Worm (Caenorhabditis elegans): ENCODE results near the gene zmp-6.
A peak's percentile ranks its signal among the peaks of the same experiment; 100 is the strongest.

zmp-6 gene

DNA sequence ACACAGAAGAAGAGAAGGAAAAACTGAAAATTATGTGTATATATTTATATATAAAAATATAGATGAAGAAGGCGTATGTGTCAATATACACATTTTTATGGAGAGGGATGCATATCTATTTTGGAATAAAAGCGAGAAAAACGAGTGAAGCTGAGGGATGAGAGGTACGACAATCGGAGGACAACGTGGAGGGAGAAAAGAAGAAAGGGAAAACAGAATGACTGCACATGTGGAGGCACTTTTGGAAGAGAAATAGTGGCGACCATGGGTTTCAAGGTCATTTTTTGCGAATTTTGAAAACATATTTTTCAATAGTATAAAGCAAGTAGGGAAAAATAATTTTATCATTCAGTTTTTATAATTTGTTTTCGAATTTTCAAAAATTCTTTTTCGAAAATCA is 44.9 kb upstream of the zmp-6 start (continued):
- TF ChIP-seq aly-2 (tag; optimal IDR thresholded peaks at IDR 0.05), result no peak
- TF ChIP-seq nhr-28 (tag; optimal IDR thresholded peaks at IDR 0.05), result peak; percentile 38
- no peak for TF ChIP-seq egl-27 (tag; optimal IDR thresholded peaks at IDR 0.05)

ce11 chrIII:7291216-7291615 is 43.6 kb upstream of the zmp-6 start:
- peak in 1 of 2 experiments; percentile 52 for TF ChIP-seq unc-62 (GFP tag; optimal IDR thresholded peaks at IDR 0.05 in 1 of 2)
- no peak for TF ChIP-seq unc-62 (tag; optimal IDR thresholded peaks at IDR 0.05)
- TF ChIP-seq ceh-62 (tag; optimal IDR thresholded peaks at IDR 0.05), result no peak

ce11 chrIII:7290462-7290861 is 42.8 kb upstream of the zmp-6 start, which contains the start of gene algn-11:
algn-11 (minus strand) TSS chrIII:7290562.
- no peak for TF ChIP-seq saeg-2 (GFP tag; IDR thresholded peaks at IDR 0.05)
- TF ChIP-seq dpl-1 (GFP tag; optimal IDR thresholded peaks at IDR 0.05), result no peak
- no peak for TF ChIP-seq F44E2.7 (GFP tag; IDR thresholded peaks at IDR 0.05)
- no peak for TF ChIP-seq attf-4 (tag; optimal IDR thresholded peaks at IDR 0.05)
- TF ChIP-seq lin-29 (GFP tag; IDR thresholded peaks at IDR 0.05), result no peak
- TF ChIP-seq ctbp-1 (GFP tag; IDR thresholded peaks at IDR 0.05), result no peak
- no peak for TF ChIP-seq skn-1 (tag; optimal IDR thresholded peaks at IDR 0.05)
- TF ChIP-seq nhr-111 (GFP tag; optimal IDR thresholded peaks at IDR 0.05), result no peak
- TF ChIP-seq ama-1 (optimal IDR thresholded peaks at IDR 0.05), result no peak
- TF ChIP-seq daf-12 (tag; optimal IDR thresholded peaks at IDR 0.05), result no peak
- TF ChIP-seq mxl-2 (GFP tag; conservative IDR thresholded peaks at IDR 0.05), result no peak

ce11 chrIII:7287503-7287902 is 39.9 kb upstream of the zmp-6 start, which contains the start of gene ykt-6:
ykt-6 (minus strand) TSS chrIII:7287603.
- no peak for TF ChIP-seq ZK546.5 (tag; optimal IDR thresholded peaks at IDR 0.05)
- TF ChIP-seq aha-1 (tag), result peak; percentile 28

DNA sequence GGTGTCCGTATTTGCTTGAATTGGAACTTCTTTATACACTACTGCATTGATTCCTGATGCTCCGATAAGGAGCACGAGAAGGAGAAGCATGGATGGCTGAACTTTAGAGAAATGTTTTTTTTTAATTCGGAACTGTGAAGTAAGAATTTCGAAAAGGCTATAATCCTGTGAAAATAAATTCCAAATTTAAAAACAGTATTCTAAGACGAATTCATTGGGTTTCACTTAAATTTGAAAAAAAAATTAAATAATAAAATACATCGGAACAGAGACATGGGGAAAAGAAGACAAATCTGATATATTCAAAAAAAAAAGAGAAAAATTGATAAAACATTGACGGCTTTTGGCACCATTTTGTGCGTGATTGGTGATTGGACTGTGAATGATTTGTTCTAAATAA is 38.1 kb upstream of the zmp-6 start, which contains the start of gene pho-5:
pho-5 (minus strand) TSS at position 101 of the 400 bp plus-strand sequence.
- TF ChIP-seq snpc-1.2 (GFP tag; IDR thresholded peaks at IDR 0.05) (no peak), ceh-62 (tag; optimal IDR thresholded peaks at IDR 0.05) (no peak), ZK546.5 (tag; optimal IDR thresholded peaks at IDR 0.05) (no peak), lin-38 (GFP tag; IDR thresholded peaks at IDR 0.05) (no peak), ceh-44 (GFP tag; IDR thresholded peaks at IDR 0.05) (no peak)

DNA sequence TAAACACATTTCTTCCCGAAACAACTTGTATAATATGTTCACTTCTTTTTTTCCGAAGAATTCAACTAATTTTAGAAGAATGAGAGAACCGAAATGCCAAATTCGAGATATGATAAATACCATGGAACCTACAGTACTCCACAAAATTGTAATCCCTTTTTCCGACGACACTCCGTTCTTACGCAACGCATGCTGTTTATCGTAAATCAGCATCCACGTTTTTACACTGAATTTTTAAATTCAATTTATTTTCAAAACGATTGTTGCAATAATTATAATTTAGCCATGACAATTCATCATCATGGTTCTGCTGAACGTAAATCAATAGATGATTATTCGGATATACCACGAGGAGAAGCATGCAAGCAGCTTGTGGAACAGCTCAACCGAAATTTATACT is 33.5 kb upstream of the zmp-6 start, which contains the start of gene B0361.3:
B0361.3 (plus strand) TSS at position 284 of the 400 bp plus-strand sequence.
- TF ChIP-seq F44E2.7 (GFP tag; IDR thresholded peaks at IDR 0.05), result no peak
- TF ChIP-seq T20F7.1 (GFP tag; optimal IDR thresholded peaks at IDR 0.05), result peak; percentile 80
- TF ChIP-seq lsy-2 (tag; optimal IDR thresholded peaks at IDR 0.05), result peak in 1 of 2 experiments; percentile 62

- TF ChIP-seq sdz-12 (GFP tag; optimal IDR thresholded peaks at IDR 0.05), result peak; percentile 74
- peak; percentile 73 for TF ChIP-seq madf-9 (GFP tag; conservative IDR thresholded peaks at IDR 0.05)
- 0 out of 2 replicates have a peak, but pooled peaks have one; percentile 42 for TF ChIP-seq F26F4.8 (GFP tag; conservative IDR thresholded peaks at IDR 0.05)
- TF ChIP-seq php-3 (GFP tag; IDR thresholded peaks at IDR 0.05), result peak; percentile 70
- peak; percentile 59 for TF ChIP-seq mes-2 (tag; optimal IDR thresholded peaks at IDR 0.05; ENCODE audit: poor library complexity, severe bottlenecking)
- TF ChIP-seq fkh-10 (GFP tag; optimal IDR thresholded peaks at IDR 0.05), result peak; percentile 6
- TF ChIP-seq cey-2 (tag; optimal IDR thresholded peaks at IDR 0.05; ENCODE audit: borderline replicate concordance, insufficient read depth), result no peak
- peak; percentile 14 for TF ChIP-seq zfp-2 (tag; optimal IDR thresholded peaks at IDR 0.05)
- no peak for TF ChIP-seq skn-1 (tag; optimal IDR thresholded peaks at IDR 0.05)
- TF ChIP-seq D1046.2 (GFP tag; IDR thresholded peaks at IDR 0.05), result peak; percentile 45; the same call in 1 of the 2 replicates
- TF ChIP-seq lin-13 (GFP tag; optimal IDR thresholded peaks at IDR 0.05), result peak; percentile 56
- peak; percentile 38 for TF ChIP-seq F37D6.2 (tag; optimal IDR thresholded peaks at IDR 0.05)
- peak; percentile 63 for TF ChIP-seq vab-7 (GFP tag; IDR thresholded peaks at IDR 0.05)
- TF ChIP-seq unc-62 (GFP tag; optimal IDR thresholded peaks at IDR 0.05 in 1 of 2), result no peak
- TF ChIP-seq unc-62 (tag; optimal IDR thresholded peaks at IDR 0.05), result no peak
- TF ChIP-seq rbr-2 (tag; optimal IDR thresholded peaks at IDR 0.05), result peak; percentile 66
- no peak for TF ChIP-seq Y105C5A.15 (GFP tag; IDR thresholded peaks at IDR 0.05)
- peak; percentile 83 for TF ChIP-seq mep-1 (tag; optimal IDR thresholded peaks at IDR 0.05)
- 0 out of 2 replicates have a peak, but pooled peaks have one; percentile 48 for TF ChIP-seq daf-19 (GFP tag; conservative IDR thresholded peaks at IDR 0.05)
- peak; percentile 52 for TF ChIP-seq aha-1 (tag)
- TF ChIP-seq lim-7 (GFP tag; IDR thresholded peaks at IDR 0.05), result peak; percentile 62
Observed at ce11 chrIII:7278491-7278890, 30.9 kb upstream of the zmp-6 start.
